Worm (Caenorhabditis elegans) whole organism, L3 larva: Measurements from ENCODE around the gene best-6.

Experiments
- nhr-11 ChIP-seq: fragments of 150-350 bp; optimal IDR thresholded peaks from 2 replicates; lab custom pipeline; 2014; ENCODE audit warnings: missing biosample characterization, missing genetic modification characterization
- nhr-237 ChIP-seq: fragments of 150-350 bp; optimal IDR thresholded peaks from 2 replicates; lab custom pipeline; 2014; ENCODE audit warnings: missing biosample characterization, missing genetic modification characterization
- nhr-28 ChIP-seq: fragments of 150-350 bp; optimal IDR thresholded peaks from 2 replicates; lab custom pipeline; 2014; ENCODE audit warnings: missing biosample characterization, missing genetic modification characterization
- pqm-1 ChIP-seq: fragments of 150-350 bp; optimal IDR thresholded peaks from 2 replicates; lab custom pipeline; 2017; ENCODE audit warnings: missing biosample characterization, missing genetic modification characterization, inconsistent platforms
- ztf-4 ChIP-seq: fragments of 150-350 bp; optimal IDR thresholded peaks from 2 replicates; lab custom pipeline; 2014; ENCODE audit warnings: missing biosample characterization, missing genetic modification characterization

DNA sequence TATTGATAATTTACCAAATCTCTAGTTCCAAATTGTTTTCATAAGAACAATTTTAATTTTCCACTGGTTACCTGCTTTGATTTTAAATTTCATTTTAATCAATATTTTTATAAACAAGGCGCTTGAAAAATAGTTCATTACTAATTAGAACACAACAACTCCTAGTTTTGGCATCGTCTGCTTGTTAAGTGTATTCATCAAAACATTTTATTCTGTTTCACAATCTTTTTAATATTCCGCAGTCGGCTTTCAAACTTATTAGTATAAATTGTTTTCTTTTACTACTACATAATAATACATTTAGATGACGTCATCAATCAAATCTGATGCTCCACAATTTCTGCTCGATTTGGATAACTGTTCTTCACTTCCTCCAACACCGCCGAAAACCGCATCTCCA lies 26.4 kb downstream of the best-6 start, which contains the start of gene pes-1:
- TF ChIP-seq nhr-11 (tag; lab: Kevin White, UChicago) (no peak), nhr-237 (tag; lab: Kevin White, UChicago) (no peak), ztf-4 (no peak), nhr-28 (no peak), pqm-1 (tag; lab: Kevin White, UChicago) (no peak)
